Fruit fly (Drosophila melanogaster): ENCODE results near the gene ATPsynG.

Gene ATPsynG

DNA sequence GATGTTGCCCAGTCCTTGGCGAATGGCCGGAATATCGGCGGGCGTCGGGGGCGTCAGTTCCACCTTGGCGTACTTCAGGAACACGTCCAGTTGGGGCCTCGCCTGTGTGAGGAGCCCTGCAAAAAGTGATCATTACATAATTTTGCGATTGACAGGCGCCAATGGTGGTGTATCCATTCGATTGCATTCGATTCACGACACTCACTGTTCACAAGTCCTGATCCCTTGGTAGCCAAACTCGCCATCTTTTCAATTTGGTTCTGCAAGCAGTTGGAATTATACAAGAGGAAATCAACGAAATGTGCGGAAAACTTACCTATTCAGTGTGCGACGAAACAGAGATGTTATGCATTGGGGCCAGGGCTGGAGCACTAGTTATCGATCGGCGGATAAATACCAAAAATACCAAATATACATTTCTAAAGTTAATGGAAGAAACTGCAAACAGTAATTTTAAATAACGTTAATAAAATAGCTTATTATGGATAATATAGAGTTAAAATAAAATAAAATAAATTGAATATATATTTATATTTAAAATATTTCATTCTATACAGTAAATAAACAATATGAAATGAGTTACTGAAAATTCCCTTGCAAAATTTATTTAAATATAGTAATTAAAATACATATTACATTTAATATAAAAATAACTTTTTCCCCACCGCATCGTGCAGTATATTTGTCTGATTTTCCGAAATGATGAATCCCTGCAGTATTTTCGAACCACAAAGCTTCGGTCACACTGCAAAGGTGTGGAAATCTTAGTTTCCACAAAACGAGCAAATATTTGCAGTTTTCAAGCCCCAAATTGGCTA, at the start of gene ATPsynG, which contains the start of gene SCAR:
Gene ATPsynG, minus strand, starts transcription at position 354 of the 818 bp plus-strand sequence.
Gene SCAR, plus strand, starts transcription at position 727 of the 818 bp plus-strand sequence.
- TF ChIP-seq CG9948 (tag; optimal IDR thresholded peaks at IDR 0.05) (no peak), D1 (tag; optimal IDR thresholded peaks at IDR 0.05) (no peak), Pif1B (GFP tag; optimal IDR thresholded peaks at IDR 0.05) (no peak), CG34367 (tag; optimal IDR thresholded peaks at IDR 0.05) (no peak), CG15710 (tag; optimal IDR thresholded peaks at IDR 0.05) (no peak), fd96Ca (GFP tag; IDR thresholded peaks at IDR 0.05) (no peak), CG12605 (GFP tag; IDR thresholded peaks at IDR 0.05) (no peak), CG17806 (tag; optimal IDR thresholded peaks at IDR 0.05) (no peak), Pif1A (GFP tag; optimal IDR thresholded peaks at IDR 0.05) (no peak), Snoo (tag; optimal IDR thresholded peaks at IDR 0.05) (no peak), CG13204 (GFP tag; optimal IDR thresholded peaks at IDR 0.05) (no peak), rn (GFP tag; IDR thresholded peaks at IDR 0.05) (no peak), CG14655 (GFP tag; optimal IDR thresholded peaks at IDR 0.05) (no peak)

DNA sequence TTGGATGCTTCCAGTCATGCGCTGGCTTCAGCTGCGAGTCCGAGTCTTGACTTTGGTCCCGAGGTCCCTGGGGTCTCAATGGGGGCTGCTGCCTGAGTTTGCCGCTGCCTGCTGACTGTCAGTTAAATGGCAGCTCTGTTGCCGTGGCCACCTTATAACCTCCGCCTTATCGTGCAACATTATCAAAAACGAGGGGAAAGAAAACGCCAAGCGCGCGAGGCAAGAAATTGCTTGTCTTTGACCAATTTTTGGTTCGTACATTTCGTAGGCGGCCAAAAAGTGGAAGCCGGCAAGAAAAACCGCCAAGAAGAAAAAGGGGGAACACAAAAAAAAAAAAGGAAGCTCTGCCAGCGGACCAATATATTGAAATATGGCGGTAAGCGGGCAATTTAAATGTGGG, 47.7 kb upstream of the ATPsynG start:
- no peak for TF ChIP-seq CG8301 (tag; optimal IDR thresholded peaks at IDR 0.05)

DNA sequence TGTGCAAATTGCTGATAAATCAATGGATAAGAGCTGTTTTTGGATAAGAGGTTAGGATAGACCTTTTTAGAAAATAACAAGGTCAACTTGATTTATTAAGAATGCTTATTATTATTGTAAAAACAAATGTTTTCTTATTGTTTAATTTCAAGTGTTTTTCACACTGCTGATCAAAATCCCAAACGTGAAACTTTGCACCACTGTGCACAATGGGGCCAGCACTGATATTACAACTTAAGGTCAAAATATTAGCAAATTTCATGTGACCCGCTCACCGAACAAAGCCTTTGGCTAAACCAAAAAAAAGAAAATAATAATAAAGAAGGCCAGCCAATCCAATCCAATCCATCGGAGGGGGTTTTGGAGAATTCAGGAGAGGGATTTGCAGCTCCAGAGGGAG, 46.6 kb upstream of the ATPsynG start:
- TF ChIP-seq gl (tag; optimal IDR thresholded peaks at IDR 0.05) (no peak), CG8301 (tag; optimal IDR thresholded peaks at IDR 0.05) (peak; percentile 2), Pif1A (GFP tag; optimal IDR thresholded peaks at IDR 0.05) (peak; percentile 12), CG8159 (tag; optimal IDR thresholded peaks at IDR 0.05) (peak; percentile 19), CG14655 (GFP tag; optimal IDR thresholded peaks at IDR 0.05) (peak; percentile 1), CG9948 (tag; optimal IDR thresholded peaks at IDR 0.05) (peak; percentile 14), Snoo (tag; optimal IDR thresholded peaks at IDR 0.05) (no peak), CG17806 (tag; optimal IDR thresholded peaks at IDR 0.05) (peak; percentile 14)

DNA sequence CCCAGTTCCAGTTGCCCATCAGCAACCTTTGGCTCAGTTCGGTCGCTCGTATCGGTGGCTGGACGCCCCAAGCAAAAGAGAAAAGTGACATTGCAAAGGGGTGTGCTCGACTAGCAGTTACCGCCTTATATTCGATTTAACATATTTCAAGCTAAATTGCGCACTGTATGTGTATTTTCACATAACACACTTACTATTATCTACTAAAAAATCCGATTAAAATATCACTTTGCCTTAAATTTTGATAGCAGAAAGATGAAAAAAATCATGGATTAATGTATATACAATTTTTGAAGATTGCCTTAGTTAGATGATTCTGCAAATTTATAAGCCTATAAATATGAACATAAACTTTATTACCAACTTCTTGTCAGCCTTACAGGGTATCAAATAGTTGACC, 45.4 kb upstream of the ATPsynG start:
- TF ChIP-seq CG17806 (tag; optimal IDR thresholded peaks at IDR 0.05) (peak; percentile 21), CG9948 (tag; optimal IDR thresholded peaks at IDR 0.05) (peak; percentile 53), Ets98B (GFP tag; IDR thresholded peaks at IDR 0.05) (no peak), CG8301 (tag; optimal IDR thresholded peaks at IDR 0.05) (peak; percentile 19), CG8159 (tag; optimal IDR thresholded peaks at IDR 0.05) (peak; percentile 44), fd96Ca (GFP tag; IDR thresholded peaks at IDR 0.05) (no peak), CG14655 (GFP tag; optimal IDR thresholded peaks at IDR 0.05) (peak; percentile 48), Snoo (tag; optimal IDR thresholded peaks at IDR 0.05) (peak; percentile 5)

DNA sequence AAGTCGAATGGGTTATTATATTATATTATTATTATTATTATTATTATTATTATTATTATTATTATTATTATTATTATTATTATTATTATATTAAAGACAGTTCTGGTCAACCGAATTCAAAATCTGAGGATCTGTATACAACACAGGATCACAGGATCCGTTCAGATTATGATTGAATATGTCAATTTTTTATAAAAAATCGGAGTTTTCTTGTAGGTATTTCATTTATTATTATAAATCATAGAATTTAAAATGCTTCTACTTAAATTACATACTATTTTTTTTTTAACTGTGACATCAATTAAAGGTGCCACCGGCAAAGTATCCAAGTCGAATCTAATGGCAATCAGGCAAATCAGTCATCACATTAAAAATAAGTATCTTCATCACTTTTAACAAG, 40.5 kb upstream of the ATPsynG start, which contains the start of gene CG14913:
Gene CG14913, plus strand, starts transcription at position 301 of the 400 bp plus-strand sequence.
- TF ChIP-seq CG13204 (GFP tag; optimal IDR thresholded peaks at IDR 0.05) (no peak), Ets98B (GFP tag; IDR thresholded peaks at IDR 0.05) (no peak), D1 (tag; optimal IDR thresholded peaks at IDR 0.05) (no peak), Pif1A (GFP tag; optimal IDR thresholded peaks at IDR 0.05) (no peak), CG15710 (tag; optimal IDR thresholded peaks at IDR 0.05) (no peak), Snoo (tag; optimal IDR thresholded peaks at IDR 0.05) (no peak), CG8301 (tag; optimal IDR thresholded peaks at IDR 0.05) (no peak), CG12605 (GFP tag; IDR thresholded peaks at IDR 0.05) (no peak), CG10348 (GFP tag; IDR thresholded peaks at IDR 0.05) (no peak), CG34367 (tag; optimal IDR thresholded peaks at IDR 0.05) (no peak), rn (GFP tag; IDR thresholded peaks at IDR 0.05) (no peak), CG4496 (GFP tag; IDR thresholded peaks at IDR 0.05) (no peak), gl (tag; optimal IDR thresholded peaks at IDR 0.05) (no peak), fd96Ca (GFP tag; IDR thresholded peaks at IDR 0.05) (no peak), CG14655 (GFP tag; optimal IDR thresholded peaks at IDR 0.05) (no peak), CG17806 (tag; optimal IDR thresholded peaks at IDR 0.05) (no peak)

DNA sequence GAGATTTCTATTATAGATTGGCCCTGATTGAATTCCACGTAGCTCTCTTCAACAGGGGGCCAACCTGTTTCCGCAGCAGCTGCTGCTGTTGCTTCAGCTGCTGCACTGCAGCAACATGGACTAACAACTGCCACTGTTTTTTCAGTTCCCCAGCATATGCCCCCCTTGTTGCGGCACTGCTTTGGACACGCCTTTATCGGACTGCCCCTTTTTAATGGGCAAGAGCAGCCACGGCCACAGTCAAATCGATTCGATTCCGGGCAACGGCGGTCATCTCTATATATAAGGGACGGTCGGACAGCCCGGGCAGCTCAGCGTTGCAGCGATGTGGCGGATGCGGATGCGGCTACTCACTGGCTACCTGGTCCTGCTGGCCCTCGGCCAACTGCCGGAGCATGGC, 39.1 kb upstream of the ATPsynG start, which contains the start of gene Acp32CD:
Gene Acp32CD, plus strand, starts transcription at position 301 of the 400 bp plus-strand sequence.
- no peak; the same call in 1 of the 2 replicates for TF ChIP-seq CG32121 (GFP tag; IDR thresholded peaks at IDR 0.05)
- TF ChIP-seq D1 (tag; optimal IDR thresholded peaks at IDR 0.05) = no peak
- no peak for TF ChIP-seq CG15710 (tag; optimal IDR thresholded peaks at IDR 0.05)
- no peak for TF ChIP-seq gl (tag; optimal IDR thresholded peaks at IDR 0.05)
- TF ChIP-seq CG8301 (tag; optimal IDR thresholded peaks at IDR 0.05) = no peak
- TF ChIP-seq CG14655 (GFP tag; optimal IDR thresholded peaks at IDR 0.05) = no peak
- no peak for TF ChIP-seq CG10348 (GFP tag; IDR thresholded peaks at IDR 0.05)

DNA sequence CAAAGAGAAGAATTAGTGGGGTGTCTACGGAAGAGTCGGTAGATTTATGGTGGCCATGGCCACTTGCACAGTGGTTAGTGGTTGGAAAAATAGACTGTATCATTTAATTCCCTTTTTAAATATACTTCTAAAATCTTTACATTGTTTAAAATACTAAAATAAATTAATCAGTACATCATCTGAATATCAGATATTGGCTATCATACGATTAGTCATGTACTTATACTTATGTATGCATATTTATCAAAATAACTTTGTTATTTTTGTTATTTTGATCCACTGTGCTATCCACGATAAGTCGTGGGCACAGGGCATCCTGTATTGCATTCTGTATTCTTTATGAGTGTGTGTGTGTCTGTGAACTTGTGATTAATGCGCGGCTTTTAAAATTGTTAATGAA, 38.5 kb upstream of the ATPsynG start:
- TF ChIP-seq CG12605 (GFP tag; IDR thresholded peaks at IDR 0.05) = peak; percentile 37
- TF ChIP-seq Pif1A (GFP tag; optimal IDR thresholded peaks at IDR 0.05) = no peak
- peak; percentile 46 for TF ChIP-seq CG17806 (tag; optimal IDR thresholded peaks at IDR 0.05)
- TF ChIP-seq CG4496 (GFP tag; IDR thresholded peaks at IDR 0.05) = no peak
- no peak for TF ChIP-seq rn (GFP tag; IDR thresholded peaks at IDR 0.05)
- peak; percentile 66 for TF ChIP-seq CG8159 (tag; optimal IDR thresholded peaks at IDR 0.05)
- TF ChIP-seq fd96Ca (GFP tag; IDR thresholded peaks at IDR 0.05) = no peak
- no peak for TF ChIP-seq CG32121 (GFP tag; IDR thresholded peaks at IDR 0.05)
- peak; percentile 56 for TF ChIP-seq CG9948 (tag; optimal IDR thresholded peaks at IDR 0.05)
- no peak for TF ChIP-seq CG10348 (GFP tag; IDR thresholded peaks at IDR 0.05)
- TF ChIP-seq Ets98B (GFP tag; IDR thresholded peaks at IDR 0.05) = no peak
- no peak for TF ChIP-seq gl (tag; optimal IDR thresholded peaks at IDR 0.05)
- TF ChIP-seq CG13204 (GFP tag; optimal IDR thresholded peaks at IDR 0.05) = no peak
- TF ChIP-seq D1 (tag; optimal IDR thresholded peaks at IDR 0.05) = peak; percentile 11
- peak; percentile 11 for TF ChIP-seq EcR (GFP tag; optimal IDR thresholded peaks at IDR 0.05)
- TF ChIP-seq CG34367 (tag; optimal IDR thresholded peaks at IDR 0.05) = peak; percentile 42
- no peak for TF ChIP-seq CG14655 (GFP tag; optimal IDR thresholded peaks at IDR 0.05)
- TF ChIP-seq Pif1B (GFP tag; optimal IDR thresholded peaks at IDR 0.05) = no peak
- peak; percentile 51 for TF ChIP-seq CG15710 (tag; optimal IDR thresholded peaks at IDR 0.05)
- TF ChIP-seq Snoo (tag; optimal IDR thresholded peaks at IDR 0.05) = no peak
- TF ChIP-seq CG8301 (tag; optimal IDR thresholded peaks at IDR 0.05) = peak; percentile 55

Data from whole organism, pupa.